Worm (Caenorhabditis elegans) whole organism, L4 larva: Measurements from ENCODE around the gene T22B7.3.

Experiments used
- Y5F2A.4 ChIP-seq: fragments of 200-800 bp; sonication (Bioruptor generic); optimal IDR thresholded peaks from 2 replicates; lab custom pipeline; 2018; ENCODE audit warnings: mild to moderate bottlenecking, missing genetic modification characterization, missing compliant biosample characterization
- aha-1 ChIP-seq: fragments of 150-350 bp; peaks from one replicate; lab custom pipeline; 2014; ENCODE audit warnings: missing biosample characterization, missing genetic modification characterization
- mxl-3 ChIP-seq: fragments of 200-800 bp; sonication (Bioruptor generic); optimal IDR thresholded peaks from 2 replicates; lab custom pipeline; 2018; ENCODE audit warnings: mild to moderate bottlenecking, missing genetic modification characterization, missing compliant biosample characterization
- unc-62 ChIP-seq, 3 experiments: fragments of 150-350 bp in 1 of 3; sonication (generic microtip); optimal IDR thresholded peaks in 2 of 3; peaks in 1 of 3; 1 replicate in 1 of 3; 2 replicates in 2 of 3; lab custom pipeline; 2014 to 2017; ENCODE audit warnings: missing biosample characterization in 3 of 3, missing genetic modification characterization in 3 of 3, missing genetic modification reagents in 3 of 3, missing genotype in 1 of 3
- ztf-11 ChIP-seq: fragments of 150-350 bp; optimal IDR thresholded peaks from 2 replicates; lab custom pipeline; 2014; ENCODE audit warnings: missing biosample characterization, missing genetic modification characterization

The T22B7.3 gene

ce11 chrX:5699555-5699954, 52.4 kb downstream of the T22B7.3 start:
- TF ChIP-seq mxl-3 (GFP tag; lab: Kevin White, UChicago), result no peak
- TF ChIP-seq ztf-11 (tag; lab: Kevin White, UChicago), result no peak
- TF ChIP-seq unc-62 (GFP tag; optimal IDR thresholded peaks at IDR 0.05 in 1 of 2; lab: Kevin White, UChicago), result peak in 1 of 2 experiments; percentile 51
- no peak for TF ChIP-seq unc-62 (tag; optimal IDR thresholded peaks at IDR 0.05; lab: Kevin White, UChicago)
- TF ChIP-seq Y5F2A.4 (GFP tag; lab: Kevin White, UChicago), result no peak
- TF ChIP-seq aha-1 (tag; lab: Kevin White, UChicago), result peak; percentile 74
